Worm (Caenorhabditis elegans) whole organism, young adult: ENCODE data around the gene F54F11.1.
A peak's percentile ranks its signal among the peaks of the same experiment; 100 is the strongest.

Experiments used
- C06A6.2 ChIP-seq: fragments of 200-800 bp; sonication (Bioruptor generic); conservative IDR thresholded peaks from 2 replicates; pipeline ENCODE4 v1.3.6; 2022; ENCODE audit warnings: missing genetic modification characterization, missing compliant biosample characterization
- F10E7.11 ChIP-seq: sonication (generic microtip); optimal IDR thresholded peaks from 2 replicates; lab custom pipeline; 2017; ENCODE audit warnings: mild to moderate bottlenecking, missing genetic modification characterization, moderate library complexity, missing compliant biosample characterization
- F33H1.4 ChIP-seq: fragments of 200-800 bp; sonication (Bioruptor generic); IDR thresholded peaks from 2 replicates; pipeline ENCODE4 v1.3.6; 2022; ENCODE audit warnings: missing genetic modification reagents, missing genetic modification characterization, missing compliant biosample characterization
- Y79H2A.3 ChIP-seq: fragments of 200-800 bp; sonication (Bioruptor generic); conservative IDR thresholded peaks from 2 replicates; pipeline ENCODE4 v1.3.6; 2022; ENCODE audit warnings: missing genetic modification reagents, missing genetic modification characterization, missing compliant biosample characterization
- aptf-3 ChIP-seq: fragments of 200-800 bp; sonication (Bioruptor generic); IDR thresholded peaks from 2 replicates; pipeline ENCODE4 v1.3.6; 2022; ENCODE audit warnings: missing genetic modification characterization, missing compliant biosample characterization
- atf-7 ChIP-seq: sonication (generic microtip); optimal IDR thresholded peaks from 2 replicates; lab custom pipeline; 2017; ENCODE audit warnings: mild to moderate bottlenecking, missing genetic modification characterization, missing compliant biosample characterization
- athp-1 ChIP-seq: sonication (generic microtip); optimal IDR thresholded peaks from 2 replicates; lab custom pipeline; 2017; ENCODE audit warnings: mild to moderate bottlenecking, missing genetic modification characterization, missing compliant biosample characterization
- attf-3 ChIP-seq: fragments of 200-800 bp; sonication (Bioruptor generic); conservative IDR thresholded peaks from 2 replicates; pipeline ENCODE4 v1.3.6; 2022; ENCODE audit warnings: missing genetic modification reagents, missing genetic modification characterization, missing compliant biosample characterization
- bed-1 ChIP-seq: fragments of 200-800 bp; sonication (Bioruptor generic); IDR thresholded peaks from 2 replicates; pipeline ENCODE4 v1.3.6; 2022; ENCODE audit warnings: missing genetic modification reagents, missing genetic modification characterization, missing compliant biosample characterization
- cebp-1 ChIP-seq, 2 experiments: fragments of 200-800 bp in 1 of 2; sonication (Bioruptor generic) in 1 of 2; sonication (generic microtip) in 1 of 2; IDR thresholded peaks in 1 of 2; optimal IDR thresholded peaks in 1 of 2; 2 replicates each; pipeline versions ENCODE4 v1.3.6 to Lab custom; 2017 to 2022; ENCODE audit warnings: missing compliant biosample characterization in 2 of 2, missing genetic modification characterization in 2 of 2, mild to moderate bottlenecking in 1 of 2, missing genetic modification reagents in 1 of 2, moderate library complexity in 1 of 2
- cebp-2 ChIP-seq: fragments of 200-800 bp; sonication (Bioruptor generic); IDR thresholded peaks from 2 replicates; pipeline ENCODE4 v1.3.6; 2022; ENCODE audit warnings: missing genetic modification characterization, missing compliant biosample characterization
- ceh-100 ChIP-seq: fragments of 200-800 bp; sonication (Bioruptor generic); IDR thresholded peaks from 2 replicates; pipeline ENCODE4 v1.3.6; 2022; ENCODE audit warnings: missing genetic modification reagents, missing genetic modification characterization, missing compliant biosample characterization
- ceh-58 ChIP-seq: fragments of 200-800 bp; sonication (Bioruptor generic); IDR thresholded peaks from 2 replicates; pipeline ENCODE4 v1.3.6; 2022; ENCODE audit warnings: missing genetic modification characterization, missing compliant biosample characterization
- die-1 ChIP-seq: sonication (generic microtip); optimal IDR thresholded peaks from 2 replicates; lab custom pipeline; 2016; ENCODE audit warnings: missing genotype, mild to moderate bottlenecking, missing genetic modification characterization, missing compliant biosample characterization
- egrh-3 ChIP-seq: fragments of 200-800 bp; sonication (Bioruptor generic); IDR thresholded peaks from 2 replicates; pipeline ENCODE4 v1.3.6; 2022; ENCODE audit warnings: missing genetic modification reagents, missing genetic modification characterization, missing compliant biosample characterization
- ets-4 ChIP-seq: fragments of 200-800 bp; sonication (Bioruptor generic); optimal IDR thresholded peaks from 2 replicates; lab custom pipeline; 2018; ENCODE audit warnings: mild to moderate bottlenecking, missing genetic modification characterization, missing compliant biosample characterization
- hlh-12 ChIP-seq: sonication (generic microtip); optimal IDR thresholded peaks from 2 replicates; lab custom pipeline; 2016; ENCODE audit warnings: missing genetic modification characterization, missing compliant biosample characterization
- hmg-1.2 ChIP-seq: fragments of 200-800 bp; sonication (Bioruptor generic); IDR thresholded peaks from 2 replicates; pipeline ENCODE4 v1.3.6; 2022; ENCODE audit warnings: missing genetic modification reagents, missing genetic modification characterization, missing compliant biosample characterization
- hmg-20 ChIP-seq: fragments of 200-800 bp; sonication (Bioruptor generic); IDR thresholded peaks from 2 replicates; pipeline ENCODE4 v1.3.6; 2022; ENCODE audit warnings: missing genetic modification reagents, missing genetic modification characterization, missing compliant biosample characterization
- lag-1 ChIP-seq: fragments of 200-800 bp; sonication (Bioruptor generic); IDR thresholded peaks from 2 replicates; pipeline ENCODE4 v1.3.6; 2022; ENCODE audit warnings: missing genetic modification reagents, missing genetic modification characterization, missing compliant biosample characterization
- lin-35 ChIP-seq, 3 experiments: fragments of 150-350 bp in 2 of 3; sonication (generic microtip) in 1 of 3; optimal IDR thresholded peaks; 2 replicates each; lab custom pipeline; 2014 to 2018; ENCODE audit warnings: missing biosample characterization in 3 of 3, missing genetic modification characterization in 3 of 3, missing genetic modification reagents in 3 of 3
- lin-54 ChIP-seq: fragments of 200-800 bp; sonication (Bioruptor generic); optimal IDR thresholded peaks from 2 replicates; lab custom pipeline; 2018; ENCODE audit warnings: mild to moderate bottlenecking, missing genetic modification characterization, missing compliant biosample characterization
- lsl-1 ChIP-seq: fragments of 200-800 bp; sonication (Bioruptor generic); optimal IDR thresholded peaks from 2 replicates; lab custom pipeline; 2018; ENCODE audit warnings: mild to moderate bottlenecking, missing genetic modification characterization, moderate library complexity, missing compliant biosample characterization
- madf-6 ChIP-seq: fragments of 200-800 bp; sonication (Bioruptor generic); IDR thresholded peaks from 2 replicates; pipeline ENCODE4 v1.3.6; 2022; ENCODE audit warnings: missing genetic modification reagents, missing genetic modification characterization, missing compliant biosample characterization
- mcd-1 ChIP-seq: fragments of 200-800 bp; sonication (Bioruptor generic); IDR thresholded peaks from 2 replicates; pipeline ENCODE4 v1.3.6; 2022; ENCODE audit warnings: missing genetic modification reagents, missing genetic modification characterization, missing compliant biosample characterization
- mxl-1 ChIP-seq: sonication (generic microtip); optimal IDR thresholded peaks from 2 replicates; lab custom pipeline; 2016; ENCODE audit warnings: missing genetic modification characterization, missing compliant biosample characterization
- nhr-179 ChIP-seq: sonication (generic microtip); optimal IDR thresholded peaks from 2 replicates; lab custom pipeline; 2016; ENCODE audit warnings: mild to moderate bottlenecking, missing genetic modification characterization, missing compliant biosample characterization
- nhr-80 ChIP-seq: sonication (generic microtip); optimal IDR thresholded peaks from 2 replicates; lab custom pipeline; 2016; ENCODE audit warnings: missing genetic modification characterization, missing compliant biosample characterization
- snpc-1.1 ChIP-seq: sonication (generic microtip); optimal IDR thresholded peaks from 2 replicates; lab custom pipeline; 2017; ENCODE audit warnings: missing genetic modification characterization, mild to moderate bottlenecking, missing compliant biosample characterization, antibody characterized with exemption, moderate library complexity, missing genotype, missing genetic modification reagents; ENCODE audit not compliant: insufficient read depth
- snpc-3.4 ChIP-seq: sonication (generic microtip); optimal IDR thresholded peaks from 2 replicates; lab custom pipeline; 2017; ENCODE audit warnings: missing genetic modification characterization, mild to moderate bottlenecking, missing compliant biosample characterization, antibody characterized with exemption, moderate library complexity, missing genotype, missing genetic modification reagents
- snpc-4 ChIP-seq, 5 experiments: fragments of 150-350 bp in 1 of 5; sonication (generic microtip) in 4 of 5; optimal IDR thresholded peaks; 2 replicates each; lab custom pipeline; 2014 to 2018; ENCODE audit warnings: missing genetic modification characterization in 5 of 5, missing biosample characterization in 3 of 5, antibody characterized with exemption in 2 of 5, mild to moderate bottlenecking in 2 of 5, missing compliant biosample characterization in 2 of 5, missing genotype in 2 of 5, moderate library complexity in 2 of 5, missing genetic modification reagents in 1 of 5
- somi-1 ChIP-seq: fragments of 200-800 bp; sonication (Bioruptor generic); optimal IDR thresholded peaks from 2 replicates; lab custom pipeline; 2018; ENCODE audit warnings: mild to moderate bottlenecking, missing genetic modification characterization, missing compliant biosample characterization
- zfh-2 ChIP-seq: fragments of 200-800 bp; sonication (Bioruptor generic); conservative IDR thresholded peaks from 2 replicates; pipeline ENCODE4 v1.3.6; 2022; ENCODE audit warnings: missing genetic modification reagents, missing genetic modification characterization, missing compliant biosample characterization
- ztf-18 ChIP-seq: sonication (generic microtip); optimal IDR thresholded peaks from 2 replicates; lab custom pipeline; 2016; ENCODE audit warnings: missing genotype, mild to moderate bottlenecking, missing genetic modification characterization, missing compliant biosample characterization
- ztf-26 ChIP-seq: sonication (generic microtip); optimal IDR thresholded peaks from 2 replicates; lab custom pipeline; 2017; ENCODE audit warnings: missing genetic modification characterization, missing compliant biosample characterization
- ztf-6 ChIP-seq: fragments of 200-800 bp; sonication (Bioruptor generic); IDR thresholded peaks from 2 replicates; pipeline ENCODE4 v1.3.6; 2022; ENCODE audit warnings: missing genetic modification reagents, missing genetic modification characterization, missing compliant biosample characterization

The F54F11.1 gene

ce11 chrII:13494175-13494650 is 9.5 kb upstream of the F54F11.1 start, which contains the start of gene ndua-7:
Gene ndua-7, minus strand, starts transcription at chrII:13494600.
- no peak for TF ChIP-seq hmg-20 (GFP tag; lab: Robert Waterston, UW)
- TF ChIP-seq hmg-1.2 (GFP tag; lab: Robert Waterston, UW), result no peak
- TF ChIP-seq lag-1 (GFP tag; lab: Robert Waterston, UW), result no peak
- TF ChIP-seq C06A6.2 (GFP tag; lab: Robert Waterston, UW), result no peak
- TF ChIP-seq egrh-3 (GFP tag; lab: Robert Waterston, UW), result peak; percentile 67; the same call in 1 of the 2 replicates
- 0 out of 2 replicates have a peak, but pooled peaks have one; percentile 15 for TF ChIP-seq cebp-2 (GFP tag; lab: Robert Waterston, UW)
- no peak for TF ChIP-seq lin-35 (GFP tag; optimal IDR thresholded peaks at IDR 0.05; lab: Kevin White, UChicago)
- TF ChIP-seq ceh-58 (GFP tag; lab: Robert Waterston, UW), result no peak
- TF ChIP-seq cebp-1 (GFP tag; IDR thresholded peaks at IDR 0.05; lab: Robert Waterston, UW), result no peak
- no peak for TF ChIP-seq cebp-1 (tag; optimal IDR thresholded peaks at IDR 0.05; lab: Kevin White, UChicago)
- no peak for TF ChIP-seq snpc-1.1 (tag; lab: Kevin White, UChicago)
- peak; percentile 75 for TF ChIP-seq zfh-2 (GFP tag; lab: Robert Waterston, UW)
- no peak for TF ChIP-seq ets-4 (GFP tag; lab: Kevin White, UChicago)
- no peak for TF ChIP-seq ztf-26 (tag; lab: Kevin White, UChicago)
- no peak for TF ChIP-seq attf-3 (GFP tag; lab: Robert Waterston, UW)

- TF ChIP-seq F10E7.11 (tag; lab: Kevin White, UChicago) (no peak), cebp-1 (GFP tag; IDR thresholded peaks at IDR 0.05; lab: Robert Waterston, UW) (no peak), cebp-1 (tag; optimal IDR thresholded peaks at IDR 0.05; lab: Kevin White, UChicago) (peak; percentile 10), somi-1 (GFP tag; lab: Kevin White, UChicago) (no peak), lin-35 (GFP tag; optimal IDR thresholded peaks at IDR 0.05; lab: Kevin White, UChicago) (peak in 1 of 3 experiments; percentile 8), snpc-3.4 (peak; percentile 9), lin-54 (GFP tag; lab: Kevin White, UChicago) (peak; percentile 33), nhr-179 (tag; lab: Kevin White, UChicago) (no peak), mcd-1 (GFP tag; lab: Robert Waterston, UW) (peak; percentile 26; the same call in 1 of the 2 replicates), madf-6 (GFP tag; lab: Robert Waterston, UW) (peak; percentile 65), lsl-1 (peak; percentile 75), snpc-4 (GFP tag; optimal IDR thresholded peaks at IDR 0.05; lab: Kevin White, UChicago) (no peak), snpc-4 (tag; optimal IDR thresholded peaks at IDR 0.05; lab: Kevin White, UChicago) (peak in 1 of 4 experiments; percentile 31), ceh-100 (GFP tag; lab: Robert Waterston, UW) (no peak), F33H1.4 (GFP tag; lab: Robert Waterston, UW) (no peak), hmg-1.2 (GFP tag; lab: Robert Waterston, UW) (0 out of 2 replicates have a peak, but pooled peaks have one; percentile 12), mxl-1 (no peak), athp-1 (tag; lab: Kevin White, UChicago) (peak; percentile 88), hlh-12 (no peak), die-1 (no peak)
Measured at ce11 chrII:13494762-13495161, 9.0 kb upstream of the F54F11.1 start.

ce11 chrII:13495718-13496117 is 8.0 kb upstream of the F54F11.1 start, which contains the start of gene drr-1:
Gene drr-1, minus strand, starts transcription at chrII:13495900.
- peak; percentile 38 for TF ChIP-seq nhr-80 (tag; lab: Kevin White, UChicago)
- no peak for TF ChIP-seq bed-1 (GFP tag; lab: Robert Waterston, UW)
- TF ChIP-seq, all 124 proteins: peak for 1

ce11 chrII:13500582-13500981 is 3.2 kb upstream of the F54F11.1 start:
- TF ChIP-seq bed-1 (GFP tag; lab: Robert Waterston, UW) (no peak), ztf-18 (tag; lab: Kevin White, UChicago) (no peak), mxl-1 (no peak), atf-7 (tag; lab: Kevin White, UChicago) (no peak), nhr-80 (tag; lab: Kevin White, UChicago) (no peak), aptf-3 (no peak), Y79H2A.3 (GFP tag; lab: Robert Waterston, UW) (no peak), ztf-6 (GFP tag; lab: Robert Waterston, UW) (no peak)
